Worm (Caenorhabditis elegans): Measurements from ENCODE around the gene tram-1.

DNA sequence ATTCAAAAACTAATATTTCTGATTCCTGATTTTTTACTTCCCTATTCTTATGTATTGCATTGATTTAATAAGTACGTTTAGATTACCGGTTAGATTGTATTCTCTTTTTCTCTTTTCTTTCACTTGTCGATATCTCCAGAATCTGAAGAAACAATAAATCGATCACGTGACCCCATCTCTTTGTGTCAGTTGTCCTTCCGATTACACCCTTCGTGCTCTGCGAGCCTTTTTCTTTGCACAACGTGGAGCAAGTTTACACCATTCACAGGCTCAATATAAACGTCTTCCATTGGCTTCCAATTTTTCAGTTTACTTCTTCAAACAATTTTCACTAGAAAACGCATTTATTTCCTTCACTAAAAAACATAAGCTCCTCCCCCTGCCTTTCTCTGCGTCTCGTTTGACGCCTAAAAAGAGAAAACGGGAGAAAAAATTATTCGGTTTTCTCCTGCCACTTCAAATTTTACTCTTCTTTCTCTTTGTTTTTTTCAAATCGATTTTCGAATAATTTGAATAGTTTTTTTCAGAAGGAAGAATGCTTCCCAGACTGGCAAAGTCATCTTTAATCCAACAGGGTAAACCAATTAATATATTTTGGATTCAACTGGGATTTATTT is 40.8 kb downstream of the tram-1 start, which contains the start of gene gta-1:
- TF ChIP-seq unc-39 (tag; optimal IDR thresholded peaks at IDR 0.05) (no peak), nfya-1 (tag; optimal IDR thresholded peaks at IDR 0.05; ENCODE audit: insufficient read depth) (peak; percentile 37), egl-27 (tag; optimal IDR thresholded peaks at IDR 0.05) (no peak), unc-62 (GFP tag; optimal IDR thresholded peaks at IDR 0.05) (no peak), nhr-76 (tag; optimal IDR thresholded peaks at IDR 0.05) (no peak), skn-1 (tag; optimal IDR thresholded peaks at IDR 0.05) (no peak), R02D3.7 (tag; optimal IDR thresholded peaks at IDR 0.05) (no peak), ZK546.5 (tag; optimal IDR thresholded peaks at IDR 0.05) (no peak), snpc-4 (tag; optimal IDR thresholded peaks at IDR 0.05) (no peak), pha-4 (tag; optimal IDR thresholded peaks at IDR 0.05) (no peak), nhr-237 (tag; optimal IDR thresholded peaks at IDR 0.05) (no peak), lin-15B (tag; optimal IDR thresholded peaks at IDR 0.05) (no peak), fkh-10 (GFP tag; optimal IDR thresholded peaks at IDR 0.05) (no peak), nhr-28 (tag; optimal IDR thresholded peaks at IDR 0.05) (no peak)

Measured in whole organism, L3 larva.